Worm (Caenorhabditis elegans) whole organism, L2 larva: Measurements from ENCODE around the gene ZK185.2.

Experiments
- dmd-4 ChIP-seq: sonication (generic microtip); optimal IDR thresholded peaks from 2 replicates; lab custom pipeline; 2017; ENCODE audit warnings: missing biosample characterization, missing genetic modification characterization
- lsy-2 ChIP-seq, 2 experiments: fragments of 150-350 bp in 1 of 2; sonication (generic microtip) in 1 of 2; optimal IDR thresholded peaks; 2 replicates each; lab custom pipeline; 2014 to 2017; ENCODE audit warnings: missing biosample characterization in 2 of 2, missing genetic modification characterization in 2 of 2
- nhr-11 ChIP-seq: fragments of 150-350 bp; optimal IDR thresholded peaks from 2 replicates; lab custom pipeline; 2014; ENCODE audit warnings: missing biosample characterization, missing genetic modification characterization
- skn-1 ChIP-seq: sonication (generic microtip); optimal IDR thresholded peaks from 2 replicates; lab custom pipeline; 2017; ENCODE audit warnings: missing biosample characterization, missing genetic modification characterization
- snpc-4 ChIP-seq: fragments of 150-350 bp; optimal IDR thresholded peaks from 2 replicates; lab custom pipeline; 2014; ENCODE audit warnings: missing biosample characterization, missing genetic modification characterization
- unc-62 ChIP-seq: fragments of 150-350 bp; optimal IDR thresholded peaks from 2 replicates; lab custom pipeline; 2014; ENCODE audit warnings: missing biosample characterization, missing genetic modification reagents, missing genetic modification characterization
- zag-1 ChIP-seq: fragments of 150-350 bp; optimal IDR thresholded peaks from 2 replicates; lab custom pipeline; 2014; ENCODE audit warnings: missing biosample characterization, missing genetic modification characterization
- ztf-4 ChIP-seq: fragments of 150-350 bp; optimal IDR thresholded peaks from 2 replicates; lab custom pipeline; 2014; ENCODE audit warnings: missing biosample characterization, missing genetic modification characterization

DNA sequence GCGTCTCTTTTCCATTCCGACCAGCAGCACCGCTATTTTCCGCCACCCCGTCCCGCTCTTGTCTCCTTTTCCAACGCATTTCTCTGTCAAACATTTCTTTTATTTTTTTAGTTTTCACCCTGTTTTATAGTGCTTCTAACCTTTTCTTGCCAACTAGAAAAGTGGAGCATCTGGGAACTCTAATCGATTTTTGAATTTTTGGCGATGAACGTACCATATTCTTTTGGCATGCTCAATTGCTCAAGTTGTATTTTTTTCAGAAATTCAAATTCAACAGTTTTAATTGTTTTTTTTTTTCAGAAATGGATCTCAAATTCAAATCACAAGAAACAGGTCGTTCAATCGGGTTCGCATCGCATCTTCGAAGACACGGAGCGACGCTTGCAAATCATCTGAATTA, 11.9 kb downstream of the ZK185.2 start, which contains the start of gene ZK185.1:
- TF ChIP-seq snpc-4: no peak
- no peak for TF ChIP-seq skn-1 (tag; lab: Kevin White, UChicago)
- TF ChIP-seq lsy-2 (tag; optimal IDR thresholded peaks at IDR 0.05; lab: Kevin White, UChicago): no peak
- TF ChIP-seq zag-1 (tag; lab: Kevin White, UChicago): no peak
- no peak for TF ChIP-seq unc-62
- no peak for TF ChIP-seq nhr-11
- TF ChIP-seq dmd-4: no peak
- no peak for TF ChIP-seq ztf-4 (tag; lab: Kevin White, UChicago)
